Fruit fly (Drosophila melanogaster): ENCODE results near the gene CG7579.

DNA sequence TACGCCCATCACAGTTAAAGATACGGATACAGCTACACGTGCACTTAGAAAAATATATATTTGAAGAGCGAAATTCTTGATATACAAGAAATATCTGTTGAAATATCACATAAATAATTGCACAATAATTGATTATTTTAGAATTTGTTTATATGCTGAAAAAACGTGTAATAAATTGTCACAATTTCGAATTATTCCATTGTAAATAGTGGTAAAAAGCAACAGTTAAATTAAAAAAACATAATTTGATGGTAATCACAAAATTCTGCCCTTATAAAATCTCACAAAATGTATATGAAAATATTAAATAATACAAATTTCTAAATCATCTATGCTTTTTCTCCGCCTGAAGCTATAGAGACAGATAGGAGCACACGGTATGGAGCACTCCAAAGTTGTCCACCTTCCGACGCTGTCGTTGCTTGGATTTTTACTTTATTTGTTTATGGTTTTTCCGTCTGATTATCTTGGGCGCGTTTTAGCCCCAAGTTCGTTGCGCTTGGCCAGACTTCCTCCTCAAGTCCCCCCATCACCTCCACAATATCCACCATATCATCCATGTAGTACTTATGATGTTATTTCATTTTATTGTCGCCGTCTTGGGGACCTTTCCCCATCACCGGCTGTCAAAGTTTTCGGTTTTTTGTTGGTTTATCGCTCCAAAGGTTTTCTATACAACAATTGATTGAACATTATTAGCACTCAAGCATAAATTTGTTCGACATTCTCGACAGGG lies 21.2 kb upstream of the CG7579 start:
- TF ChIP-seq cnc (optimal IDR thresholded peaks at IDR 0.05) (no peak), toe (GFP tag; optimal IDR thresholded peaks at IDR 0.05) (no peak), CG1620 (GFP tag; optimal IDR thresholded peaks at IDR 0.05) (no peak), CG7101 (tag; optimal IDR thresholded peaks at IDR 0.05) (no peak), kay (GFP tag; ENCODE audit: borderline replicate concordance) (no peak)
